Fruit fly (Drosophila melanogaster) whole organism, embryonic: ENCODE measurements around the gene Neurochondrin.

Experiments
- Blimp-1 ChIP-seq: fragments of 200-800 bp; sonication (Bioruptor generic); optimal IDR thresholded peaks from 3 replicates; lab custom pipeline; 2018; ENCODE audit warnings: missing biosample characterization, missing genetic modification characterization, mild to moderate bottlenecking, moderate library complexity, missing genetic modification reagents
- CG10543 ChIP-seq: fragments of 200-800 bp; sonication (Bioruptor generic); optimal IDR thresholded peaks from 3 replicates; lab custom pipeline; 2017; ENCODE audit warnings: missing biosample characterization, mild to moderate bottlenecking, missing genetic modification characterization, moderate library complexity
- CG12155 ChIP-seq: fragments of 200-800 bp; sonication (Bioruptor generic); optimal IDR thresholded peaks from 3 replicates; lab custom pipeline; 2016; ENCODE audit warnings: missing biosample characterization, missing genetic modification characterization
- CG13123 ChIP-seq: fragments of 200-800 bp; sonication (Bioruptor generic); optimal IDR thresholded peaks from 2 replicates; lab custom pipeline; 2016; ENCODE audit warnings: missing biosample characterization, missing genetic modification characterization
- CG4820 ChIP-seq: fragments of 200-800 bp; sonication (Bioruptor generic); optimal IDR thresholded peaks from 3 replicates; lab custom pipeline; 2016; ENCODE audit warnings: missing biosample characterization, missing genetic modification characterization
- CG7745 ChIP-seq: fragments of 200-800 bp; sonication (Bioruptor generic); optimal IDR thresholded peaks from 2 replicates; lab custom pipeline; 2018; ENCODE audit warnings: missing biosample characterization, mild to moderate bottlenecking, missing genetic modification characterization, moderate library complexity
- CG8765 ChIP-seq: fragments of 200-800 bp; sonication (Bioruptor generic); IDR thresholded peaks from 2 replicates; pipeline ENCODE4 v1.3.6; 2022; ENCODE audit warnings: missing biosample characterization, missing genetic modification characterization
- CG9876 ChIP-seq: fragments of 200-800 bp; sonication (Bioruptor generic); optimal IDR thresholded peaks from 2 replicates; lab custom pipeline; 2016; ENCODE audit warnings: missing biosample characterization, missing genetic modification characterization
- D ChIP-seq, 2 experiments: fragments of 200-800 bp in 1 of 2; fragments of >200 bp in 1 of 2; sonication (Bioruptor generic) in 1 of 2; optimal IDR thresholded peaks; 2 replicates in 1 of 2; 3 replicates in 1 of 2; lab custom pipeline; 2017; ENCODE audit warnings: mild to moderate bottlenecking in 1 of 2, missing biosample characterization in 1 of 2, missing genetic modification characterization in 1 of 2, missing genetic modification reagents in 1 of 2
- Doc3 ChIP-seq: fragments of 200-800 bp; sonication (Bioruptor generic); IDR thresholded peaks from 3 replicates; pipeline ENCODE4 v1.3.6; 2022; ENCODE audit warnings: missing biosample characterization, missing genetic modification characterization; ENCODE audit not compliant: partially characterized antibody
- Kr ChIP-seq: fragments of 200-800 bp; sonication (Bioruptor generic); optimal IDR thresholded peaks from 2 replicates; lab custom pipeline; 2017; ENCODE audit warnings: missing biosample characterization, mild to moderate bottlenecking, missing genetic modification characterization
- MTF-1 ChIP-seq: fragments of 200-800 bp; sonication (Bioruptor generic); optimal IDR thresholded peaks from 2 replicates; lab custom pipeline; 2018; ENCODE audit warnings: missing biosample characterization, mild to moderate bottlenecking, missing genetic modification characterization, borderline replicate concordance
- Opbp ChIP-seq: fragments of 200-800 bp; sonication (Bioruptor generic); IDR thresholded peaks from 3 replicates; pipeline ENCODE4 v1.3.6; 2022; ENCODE audit warnings: missing biosample characterization, missing genetic modification characterization; ENCODE audit not compliant: partially characterized antibody
- Sry-β ChIP-seq: fragments of 200-800 bp; sonication (Bioruptor generic); optimal IDR thresholded peaks from 2 replicates; lab custom pipeline; 2018; ENCODE audit warnings: missing biosample characterization, mild to moderate bottlenecking, missing genetic modification characterization, moderate library complexity
- caup ChIP-seq: fragments of 200-800 bp; sonication (Bioruptor generic); optimal IDR thresholded peaks from 3 replicates; lab custom pipeline; 2017; ENCODE audit warnings: missing biosample characterization, mild to moderate bottlenecking, missing genetic modification characterization, moderate library complexity; ENCODE audit not compliant: severe bottlenecking
- chm ChIP-seq: fragments of 200-800 bp; sonication (Bioruptor generic); IDR thresholded peaks from 2 replicates; pipeline ENCODE4 v1.3.6; 2022; ENCODE audit warnings: missing biosample characterization, missing genetic modification characterization
- disco-r ChIP-seq: fragments of 200-800 bp; sonication (Bioruptor generic); optimal IDR thresholded peaks from 2 replicates; lab custom pipeline; 2016; ENCODE audit warnings: missing biosample characterization, missing genetic modification characterization
- ems ChIP-seq: fragments of 200-800 bp; sonication (Bioruptor generic); optimal IDR thresholded peaks from 3 replicates; lab custom pipeline; 2016; ENCODE audit warnings: missing biosample characterization, missing genetic modification characterization
- ewg ChIP-seq: fragments of 200-800 bp; sonication (Bioruptor generic); optimal IDR thresholded peaks from 3 replicates; lab custom pipeline; 2017; ENCODE audit warnings: mild to moderate bottlenecking, missing biosample characterization, missing genetic modification reagents, missing genetic modification characterization
- jing ChIP-seq: fragments of 200-800 bp; sonication (Bioruptor generic); optimal IDR thresholded peaks from 2 replicates; lab custom pipeline; 2018; ENCODE audit warnings: missing biosample characterization, mild to moderate bottlenecking, missing genetic modification characterization
- nau ChIP-seq: fragments of 200-800 bp; sonication (Bioruptor generic); optimal IDR thresholded peaks from 3 replicates; lab custom pipeline; 2017; ENCODE audit warnings: missing biosample characterization, mild to moderate bottlenecking, missing genetic modification characterization, missing genetic modification reagents
- tll ChIP-seq, 2 experiments: fragments of 200-800 bp in 1 of 2; fragments of >200 bp in 1 of 2; sonication (Bioruptor generic) in 1 of 2; optimal IDR thresholded peaks; 2 replicates each; lab custom pipeline; 2017 to 2019; ENCODE audit warnings: missing biosample characterization in 2 of 2, missing genetic modification characterization in 2 of 2, mild to moderate bottlenecking in 1 of 2, moderate library complexity in 1 of 2

Gene Neurochondrin

dm6 chr3R:6504408-6504807 lies 36.2 kb downstream of the Neurochondrin start (continued):
- TF ChIP-seq MTF-1: peak; percentile 72
- TF ChIP-seq CG9876 (GFP tag; lab: Kevin White, UChicago): no peak
- TF ChIP-seq CG4820 (GFP tag; lab: Kevin White, UChicago): peak; percentile 1
- no peak for TF ChIP-seq CG12155 (GFP tag; lab: Kevin White, UChicago)
- peak; percentile 20 for TF ChIP-seq Sry-β (GFP tag; lab: Kevin White, UChicago)
- no peak for TF ChIP-seq Opbp (GFP tag; lab: Robert Waterston, UW)
- peak; percentile 83 for TF ChIP-seq Kr (GFP tag; lab: Kevin White, UChicago)
- peak; percentile 45 for TF ChIP-seq caup
- TF ChIP-seq nau (GFP tag; lab: Kevin White, UChicago): peak; percentile 13
- TF ChIP-seq Doc3 (GFP tag; lab: Robert Waterston, UW): no peak
- peak; percentile 4 for TF ChIP-seq disco-r (GFP tag; lab: Kevin White, UChicago)
- peak; percentile 35 for TF ChIP-seq ems
- peak in 1 of 2 experiments; percentile 75 for TF ChIP-seq tll (GFP tag; optimal IDR thresholded peaks at IDR 0.05; lab: Kevin White, UChicago)
- TF ChIP-seq CG7745 (tag; lab: Kevin White, UChicago): no peak
- TF ChIP-seq CG13123 (GFP tag; lab: Kevin White, UChicago): peak; percentile 44
- no peak for TF ChIP-seq CG10543
- peak; percentile 17; the same call in 1 of the 2 replicates for TF ChIP-seq chm (GFP tag; lab: Robert Waterston, UW)
- TF ChIP-seq CG8765 (GFP tag; lab: Robert Waterston, UW): peak; percentile 44
- TF ChIP-seq Blimp-1: peak; percentile 55
- TF ChIP-seq ewg (GFP tag; lab: Kevin White, UChicago): peak; percentile 25
- peak; percentile 20 for TF ChIP-seq jing
- TF ChIP-seq D (optimal IDR thresholded peaks at IDR 0.05; lab: Kevin White, UChicago): no peak
- peak; percentile 69 for TF ChIP-seq D (GFP tag; optimal IDR thresholded peaks at IDR 0.05; lab: Kevin White, UChicago)
